Fruit fly (Drosophila melanogaster): ENCODE measurements around the gene TyrRII.

Gene TyrRII

dm6 chr3R:17703024-17703690, 33.3 kb upstream of the TyrRII start:
- TF ChIP-seq Vsx2 (GFP tag; optimal IDR thresholded peaks at IDR 0.05; ENCODE audit: partially characterized antibody) = no peak
- TF ChIP-seq CG32264 (GFP tag; optimal IDR thresholded peaks at IDR 0.05) = peak; percentile 86
- TF ChIP-seq Dif (GFP tag; optimal IDR thresholded peaks at IDR 0.05; ENCODE audit: partially characterized antibody) = no peak
- no peak for TF ChIP-seq sv (GFP tag; optimal IDR thresholded peaks at IDR 0.05)
- TF ChIP-seq tai (GFP tag; optimal IDR thresholded peaks at IDR 0.05) = peak; percentile 81
- no peak for TF ChIP-seq dl (GFP tag; optimal IDR thresholded peaks at IDR 0.05; ENCODE audit: insufficient read depth in 1 of 2, partially characterized antibody in 2 of 2)
- TF ChIP-seq Hr83 (GFP tag; optimal IDR thresholded peaks at IDR 0.05; ENCODE audit: poor library complexity, severe bottlenecking) = no peak
- no peak for TF ChIP-seq Rel (GFP tag; optimal IDR thresholded peaks at IDR 0.05)
- no peak for TF ChIP-seq Rel (tag; optimal IDR thresholded peaks at IDR 0.05)
- TF ChIP-seq dsf (GFP tag; optimal IDR thresholded peaks at IDR 0.05; ENCODE audit: borderline replicate concordance) = no peak
- TF ChIP-seq br (GFP tag; optimal IDR thresholded peaks at IDR 0.05) = peak; percentile 87
- peak; percentile 91 for TF ChIP-seq h (GFP tag; optimal IDR thresholded peaks at IDR 0.05)
- no peak for TF ChIP-seq Dfd (GFP tag; optimal IDR thresholded peaks at IDR 0.05)
- TF ChIP-seq psq (GFP tag; optimal IDR thresholded peaks at IDR 0.05) = peak; percentile 73
- TF ChIP-seq pan (optimal IDR thresholded peaks at IDR 0.05) = no peak
- no peak for TF ChIP-seq N (GFP tag; optimal IDR thresholded peaks at IDR 0.05)
- no peak for TF ChIP-seq GATAd (GFP tag; optimal IDR thresholded peaks at IDR 0.05)
- peak; percentile 58 for TF ChIP-seq Jra (GFP tag; optimal IDR thresholded peaks at IDR 0.05)
- TF ChIP-seq ey (GFP tag; optimal IDR thresholded peaks at IDR 0.05) = peak; percentile 94
- peak; percentile 89 for TF ChIP-seq Sp1 (GFP tag; optimal IDR thresholded peaks at IDR 0.05)
- TF ChIP-seq CG9705 (GFP tag; optimal IDR thresholded peaks at IDR 0.05) = peak; percentile 54
- no peak for TF ChIP-seq usp (GFP tag; optimal IDR thresholded peaks at IDR 0.05)
- TF ChIP-seq OdsH (GFP tag; optimal IDR thresholded peaks at IDR 0.05) = peak; percentile 91
- no peak for TF ChIP-seq lola (GFP tag; optimal IDR thresholded peaks at IDR 0.05)
- TF ChIP-seq CrebA (GFP tag; optimal IDR thresholded peaks at IDR 0.05; ENCODE audit: borderline replicate concordance) = no peak
- peak; percentile 90 for TF ChIP-seq dmrt93B (GFP tag; optimal IDR thresholded peaks at IDR 0.05)
- no peak for TF ChIP-seq Hr78 (GFP tag; optimal IDR thresholded peaks at IDR 0.05)
- TF ChIP-seq Hnf4 (GFP tag; optimal IDR thresholded peaks at IDR 0.05) = peak; percentile 60
- TF ChIP-seq foxo (GFP tag; optimal IDR thresholded peaks at IDR 0.05) = peak in 1 of 2 experiments; percentile 91
- TF ChIP-seq brk (GFP tag; optimal IDR thresholded peaks at IDR 0.05) = peak; percentile 43
- TF ChIP-seq woc (GFP tag; optimal IDR thresholded peaks at IDR 0.05) = peak; percentile 76
- TF ChIP-seq fru (GFP tag; optimal IDR thresholded peaks at IDR 0.05) = peak; percentile 93
- no peak for TF ChIP-seq Abd-B (GFP tag; optimal IDR thresholded peaks at IDR 0.05)
- TF ChIP-seq jim (GFP tag; optimal IDR thresholded peaks at IDR 0.05) = no peak
- peak; percentile 7 for TF ChIP-seq Mio (GFP tag; optimal IDR thresholded peaks at IDR 0.05)
- TF ChIP-seq rgr (GFP tag; optimal IDR thresholded peaks at IDR 0.05) = peak; percentile 90
- TF ChIP-seq HLH106 (tag; optimal IDR thresholded peaks at IDR 0.05) = peak; percentile 82
- no peak for TF ChIP-seq Myc (optimal IDR thresholded peaks at IDR 0.05)
- TF ChIP-seq sage (GFP tag; optimal IDR thresholded peaks at IDR 0.05) = peak; percentile 58

DNA sequence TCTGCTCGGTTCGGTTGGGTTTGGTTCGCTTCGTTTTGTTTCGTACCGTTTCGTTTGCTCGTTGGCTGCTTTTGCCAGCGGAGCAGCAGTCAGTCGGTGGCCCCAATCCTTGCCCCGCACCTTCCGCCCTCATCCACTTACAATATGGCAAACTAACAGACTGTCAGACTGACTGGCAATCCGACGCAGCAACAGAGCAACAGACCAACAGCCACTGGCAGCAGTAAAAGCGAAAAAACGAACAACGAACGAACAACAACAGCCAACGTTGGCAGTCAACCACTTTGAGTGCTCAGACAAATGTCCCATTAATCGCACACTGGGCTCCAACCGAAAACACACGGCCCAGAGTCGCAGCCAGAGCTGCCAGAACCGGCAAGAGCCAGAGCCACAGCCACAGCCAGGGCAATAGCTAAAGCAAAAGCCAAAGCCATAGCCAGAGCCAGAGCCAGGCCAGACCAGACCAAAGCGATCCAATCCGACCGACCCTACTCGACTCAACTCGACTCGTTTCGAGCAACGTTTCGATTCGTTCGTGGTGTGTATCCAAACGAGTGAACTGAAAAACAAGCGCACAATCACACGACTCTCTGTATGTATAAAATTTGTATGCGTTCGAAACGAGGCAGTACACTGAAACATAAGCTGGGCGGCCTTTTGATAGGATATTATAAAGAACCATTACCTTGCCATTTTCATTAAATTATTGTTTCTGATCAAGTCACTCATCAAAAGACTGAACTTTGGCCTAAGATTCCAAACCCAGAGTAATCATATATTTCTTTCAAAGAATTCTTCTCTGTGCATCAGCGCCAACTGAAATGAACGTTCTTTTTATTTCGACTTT, 32.5 kb upstream of the TyrRII start:
- TF ChIP-seq h (GFP tag; optimal IDR thresholded peaks at IDR 0.05) (peak; percentile 100), sv (GFP tag; optimal IDR thresholded peaks at IDR 0.05) (peak; percentile 99), psq (GFP tag; optimal IDR thresholded peaks at IDR 0.05) (peak; percentile 99), dmrt93B (GFP tag; optimal IDR thresholded peaks at IDR 0.05) (peak; percentile 99), Hnf4 (GFP tag; optimal IDR thresholded peaks at IDR 0.05) (peak; percentile 100), Jra (GFP tag; optimal IDR thresholded peaks at IDR 0.05) (peak; percentile 99), GATAd (GFP tag; optimal IDR thresholded peaks at IDR 0.05) (peak; percentile 98), br (GFP tag; optimal IDR thresholded peaks at IDR 0.05) (peak; percentile 100), CG9705 (GFP tag; optimal IDR thresholded peaks at IDR 0.05) (peak; percentile 96), Sp1 (GFP tag; optimal IDR thresholded peaks at IDR 0.05) (peak; percentile 100), Hr83 (GFP tag; optimal IDR thresholded peaks at IDR 0.05; ENCODE audit: poor library complexity, severe bottlenecking) (peak; percentile 99), lola (GFP tag; optimal IDR thresholded peaks at IDR 0.05) (no peak), woc (GFP tag; optimal IDR thresholded peaks at IDR 0.05) (peak; percentile 99), Mio (GFP tag; optimal IDR thresholded peaks at IDR 0.05) (peak; percentile 96), ey (GFP tag; optimal IDR thresholded peaks at IDR 0.05) (peak; percentile 100), OdsH (GFP tag; optimal IDR thresholded peaks at IDR 0.05) (peak; percentile 100), Hr78 (GFP tag; optimal IDR thresholded peaks at IDR 0.05) (no peak), HLH106 (tag; optimal IDR thresholded peaks at IDR 0.05) (peak; percentile 99), CG32264 (GFP tag; optimal IDR thresholded peaks at IDR 0.05) (peak; percentile 100), tai (GFP tag; optimal IDR thresholded peaks at IDR 0.05) (peak; percentile 99), Myc (optimal IDR thresholded peaks at IDR 0.05) (no peak), CrebA (GFP tag; optimal IDR thresholded peaks at IDR 0.05; ENCODE audit: borderline replicate concordance) (peak; percentile 98), sage (GFP tag; optimal IDR thresholded peaks at IDR 0.05) (peak; percentile 99), usp (GFP tag; optimal IDR thresholded peaks at IDR 0.05) (peak; percentile 38), Vsx2 (GFP tag; optimal IDR thresholded peaks at IDR 0.05; ENCODE audit: partially characterized antibody) (no peak), foxo (GFP tag; optimal IDR thresholded peaks at IDR 0.05) (peak; percentile 99 to 100), brk (GFP tag; optimal IDR thresholded peaks at IDR 0.05) (peak; percentile 99), Rel (GFP tag; optimal IDR thresholded peaks at IDR 0.05) (peak; percentile 99), Rel (tag; optimal IDR thresholded peaks at IDR 0.05) (peak; percentile 89), Dfd (GFP tag; optimal IDR thresholded peaks at IDR 0.05) (peak; percentile 95), pan (optimal IDR thresholded peaks at IDR 0.05) (no peak), Abd-B (GFP tag; optimal IDR thresholded peaks at IDR 0.05) (no peak), dsf (GFP tag; optimal IDR thresholded peaks at IDR 0.05; ENCODE audit: borderline replicate concordance) (peak; percentile 98), fru (GFP tag; optimal IDR thresholded peaks at IDR 0.05) (peak; percentile 100), N (GFP tag; optimal IDR thresholded peaks at IDR 0.05) (no peak), Dif (GFP tag; optimal IDR thresholded peaks at IDR 0.05; ENCODE audit: partially characterized antibody) (peak; percentile 9), rgr (GFP tag; optimal IDR thresholded peaks at IDR 0.05) (peak; percentile 100)

All from whole organism, wandering third instar larva.